Worm (Caenorhabditis elegans): ENCODE measurements around the gene F57G4.1.

The F57G4.1 gene

DNA sequence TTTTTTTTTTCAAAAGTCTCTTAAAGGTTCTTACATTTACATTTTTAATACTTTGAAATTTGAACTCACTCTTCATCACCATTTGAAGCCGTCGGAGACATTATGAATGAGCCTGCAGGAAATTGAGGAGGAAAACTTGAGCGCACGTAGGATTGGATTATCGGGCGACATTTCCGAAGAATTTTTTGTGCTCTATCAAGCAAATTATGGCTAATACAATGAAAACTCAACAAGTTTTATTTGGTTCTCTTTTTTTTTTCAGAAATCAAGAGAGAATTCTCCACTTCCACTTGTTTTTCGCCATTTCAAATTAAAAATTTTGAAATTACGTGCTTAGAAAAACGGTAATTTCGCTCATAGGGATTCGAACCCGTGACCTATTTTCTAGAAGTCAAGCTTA is 44.3 kb downstream of the F57G4.1 start, which contains the start of gene F59A1.12:
Gene F59A1.12 (minus strand): TSS at position 101 of the 400 bp plus-strand sequence.
- TF ChIP-seq F13H6.1 (tag; optimal IDR thresholded peaks at IDR 0.05) (no peak), ceh-34 (tag; optimal IDR thresholded peaks at IDR 0.05) (no peak), pag-3 (tag; optimal IDR thresholded peaks at IDR 0.05; ENCODE audit: borderline replicate concordance) (no peak)

DNA sequence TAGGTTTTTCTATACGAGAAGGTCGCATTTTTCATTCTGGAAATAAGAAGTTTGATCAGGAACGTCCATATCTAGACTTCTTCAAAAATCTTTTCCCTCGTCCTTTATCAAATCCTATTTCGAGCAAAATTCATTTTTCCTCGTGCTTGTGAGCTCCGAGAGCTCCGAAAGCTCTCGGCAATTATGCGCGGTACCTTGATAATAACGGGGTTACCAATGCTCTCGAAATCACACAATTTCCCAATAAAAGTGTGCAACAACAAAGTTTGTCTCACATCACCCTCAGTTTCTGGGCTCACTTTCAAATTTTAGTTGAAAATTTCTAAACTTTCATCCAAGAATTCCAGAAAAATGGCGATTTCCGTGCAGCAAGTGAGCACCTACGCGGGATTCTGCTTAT is 45.2 kb downstream of the F57G4.1 start, which contains the start of gene str-89:
Gene str-89 (plus strand): TSS at position 301 of the 400 bp plus-strand sequence.
- TF ChIP-seq ceh-9 (tag; optimal IDR thresholded peaks at IDR 0.05) = no peak
- TF ChIP-seq nhr-232 (tag; optimal IDR thresholded peaks at IDR 0.05) = no peak
- no peak for TF ChIP-seq ref-2 (tag; optimal IDR thresholded peaks at IDR 0.05)
- TF ChIP-seq sox-2 (GFP tag; IDR thresholded peaks at IDR 0.05) = no peak
- TF ChIP-seq ceh-6 (GFP tag; optimal IDR thresholded peaks at IDR 0.05) = no peak
- TF ChIP-seq hlh-8 (tag; optimal IDR thresholded peaks at IDR 0.05) = no peak
- TF ChIP-seq npax-4 (tag; optimal IDR thresholded peaks at IDR 0.05) = no peak
- no peak for TF ChIP-seq ets-4 (tag; optimal IDR thresholded peaks at IDR 0.05)
- no peak for TF ChIP-seq unc-42 (tag; optimal IDR thresholded peaks at IDR 0.05)
- TF ChIP-seq elt-2 (tag; optimal IDR thresholded peaks at IDR 0.05) = no peak
- no peak for TF ChIP-seq gmeb-2 (tag; optimal IDR thresholded peaks at IDR 0.05)
- no peak for TF ChIP-seq elt-4 (tag; optimal IDR thresholded peaks at IDR 0.05)
- TF ChIP-seq C38D4.7 (GFP tag; optimal IDR thresholded peaks at IDR 0.05) = no peak
- TF ChIP-seq hlh-13 (GFP tag; optimal IDR thresholded peaks at IDR 0.05) = no peak
- TF ChIP-seq tbx-7 (tag; optimal IDR thresholded peaks at IDR 0.05) = no peak

DNA sequence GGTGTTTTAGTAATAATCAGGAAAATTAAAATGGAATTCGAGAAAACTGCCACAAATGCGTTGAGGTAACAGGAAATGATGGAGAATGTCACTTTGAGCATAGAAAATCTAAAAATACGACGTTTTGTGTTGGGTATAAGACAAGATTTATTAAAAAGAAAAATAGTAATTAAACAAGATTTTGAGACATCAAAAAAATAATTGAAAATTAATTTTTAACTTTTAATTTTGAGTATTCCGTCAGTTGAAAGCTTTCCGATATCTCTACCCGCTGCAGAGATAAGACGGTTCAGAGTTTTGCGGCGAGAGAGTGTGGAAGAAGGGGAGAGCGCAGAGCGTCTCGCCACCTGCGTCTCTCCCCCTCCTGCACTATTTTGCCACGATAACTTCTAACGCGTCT is 50.0 kb downstream of the F57G4.1 start, which contains the start of gene str-93:
Gene str-93 (minus strand): TSS at position 101 of the 400 bp plus-strand sequence.
- TF ChIP-seq ceh-24 (tag; optimal IDR thresholded peaks at IDR 0.05) = no peak
- TF ChIP-seq eyg-1 (tag; optimal IDR thresholded peaks at IDR 0.05) = no peak
- no peak for TF ChIP-seq F13H6.1 (tag; optimal IDR thresholded peaks at IDR 0.05)
- TF ChIP-seq odd-2 (tag; optimal IDR thresholded peaks at IDR 0.05) = no peak
- no peak for TF ChIP-seq pax-1 (tag; optimal IDR thresholded peaks at IDR 0.05)
- TF ChIP-seq zip-5 (tag; optimal IDR thresholded peaks at IDR 0.05) = no peak
- TF ChIP-seq ets-4 (tag; optimal IDR thresholded peaks at IDR 0.05) = no peak
- no peak for TF ChIP-seq ceh-34 (tag; optimal IDR thresholded peaks at IDR 0.05)
- no peak for TF ChIP-seq rnt-1 (tag; optimal IDR thresholded peaks at IDR 0.05)
- TF ChIP-seq K02D7.2 (tag; optimal IDR thresholded peaks at IDR 0.05) = no peak
- no peak for TF ChIP-seq ref-2 (tag; optimal IDR thresholded peaks at IDR 0.05)
- TF ChIP-seq ceh-30 (tag; optimal IDR thresholded peaks at IDR 0.05) = no peak
- no peak for TF ChIP-seq gmeb-2 (tag; optimal IDR thresholded peaks at IDR 0.05)
- no peak for TF ChIP-seq sdc-2 (tag; optimal IDR thresholded peaks at IDR 0.05)
- no peak for TF ChIP-seq ttx-3 (tag; optimal IDR thresholded peaks at IDR 0.05)
